In genomic region chr3L:14220611-14221497, dm6 we compare ENCODE assay signal across 1 fruit fly cellular context.
TF ChIP-seq lines count a peak whose summit lies in the region.

No protein-coding gene starts in this region.

TF ChIP-seq in whole organism, embryonic, 481 proteins besides CTCF, POLR2A, EP300 and RAD21 (continued from another document):
- TF ChIP-seq dm (GFP tag; optimal IDR thresholded peaks at IDR 0.05; lab: Kevin White, UChicago): no peak
- peak; percentile 9 for TF ChIP-seq CG1603 (tag; optimal IDR thresholded peaks at IDR 0.05; lab: Kevin White, UChicago)
- no peak for TF ChIP-seq CG32767 (GFP tag; IDR thresholded peaks at IDR 0.05; lab: Robert Waterston, UW)
- TF ChIP-seq Trl (optimal IDR thresholded peaks at IDR 0.05; lab: Kevin White, UChicago): peak; percentile 51 to 86
- no peak for TF ChIP-seq Trl (GFP tag; optimal IDR thresholded peaks at IDR 0.05; lab: Kevin White, UChicago)
- peak; percentile 83 for TF ChIP-seq sd (tag; optimal IDR thresholded peaks at IDR 0.05; lab: Kevin White, UChicago)
- TF ChIP-seq zfh1 (GFP tag; IDR thresholded peaks at IDR 0.05; lab: Robert Waterston, UW): 0 out of 3 replicates have a peak, but pooled peaks have one; percentile 12
- TF ChIP-seq ERR (GFP tag; optimal IDR thresholded peaks at IDR 0.05; lab: Kevin White, UChicago): peak; percentile 5
- no peak for TF ChIP-seq chif (GFP tag; optimal IDR thresholded peaks at IDR 0.05; lab: Kevin White, UChicago)
- peak; percentile 61 for TF ChIP-seq stwl (tag; optimal IDR thresholded peaks at IDR 0.05; lab: Kevin White, UChicago)
- peak; percentile 83 for TF ChIP-seq CG8290 (GFP tag; optimal IDR thresholded peaks at IDR 0.05; lab: Kevin White, UChicago)
- TF ChIP-seq CG8290 (tag; optimal IDR thresholded peaks at IDR 0.05; lab: Kevin White, UChicago): peak in 1 of 2 experiments; percentile 34
- TF ChIP-seq CG12769 (tag; optimal IDR thresholded peaks at IDR 0.05; lab: Kevin White, UChicago): peak; percentile 75
- TF ChIP-seq NC2α (GFP tag; optimal IDR thresholded peaks at IDR 0.05; lab: Kevin White, UChicago): no peak
- no peak for TF ChIP-seq CG9437 (GFP tag; optimal IDR thresholded peaks at IDR 0.05; lab: Kevin White, UChicago)
- peak; percentile 9 for TF ChIP-seq HmgZ (tag; optimal IDR thresholded peaks at IDR 0.05; lab: Kevin White, UChicago)
- TF ChIP-seq Neu2 (GFP tag; optimal IDR thresholded peaks at IDR 0.05; lab: Kevin White, UChicago; ENCODE audit: borderline replicate concordance): peak; percentile 93
- peak; percentile 20; the same call in 1 of the 3 replicates for TF ChIP-seq HLH4C (GFP tag; IDR thresholded peaks at IDR 0.05; lab: Robert Waterston, UW; ENCODE audit: partially characterized antibody)
- TF ChIP-seq nerfin-1 (tag; optimal IDR thresholded peaks at IDR 0.05; lab: Kevin White, UChicago): peak; percentile 3
- peak; percentile 78 for TF ChIP-seq ewg (GFP tag; optimal IDR thresholded peaks at IDR 0.05; lab: Kevin White, UChicago)
- TF ChIP-seq CG34376 (GFP tag; optimal IDR thresholded peaks at IDR 0.05; lab: Kevin White, UChicago): peak; percentile 39
- peak; percentile 27 for TF ChIP-seq CG10543 (GFP tag; optimal IDR thresholded peaks at IDR 0.05; lab: Kevin White, UChicago)
- TF ChIP-seq Pdp1 (GFP tag; optimal IDR thresholded peaks at IDR 0.05; lab: Kevin White, UChicago): peak in 1 of 2 experiments; percentile 2
- 0 out of 4 replicates have a peak, but pooled peaks have one; percentile 27 for TF ChIP-seq chinmo (GFP tag; IDR thresholded peaks at IDR 0.05; lab: Robert Waterston, UW; ENCODE audit: partially characterized antibody)
- TF ChIP-seq CG13123 (GFP tag; optimal IDR thresholded peaks at IDR 0.05; lab: Kevin White, UChicago): no peak
- no peak for TF ChIP-seq CG2712 (tag; optimal IDR thresholded peaks at IDR 0.05; lab: Kevin White, UChicago)
- no peak for TF ChIP-seq usp (GFP tag; optimal IDR thresholded peaks at IDR 0.05; lab: Kevin White, UChicago)
- TF ChIP-seq pita (GFP tag; optimal IDR thresholded peaks at IDR 0.05; lab: Kevin White, UChicago): peak; percentile 12
- TF ChIP-seq Xrp1 (GFP tag; IDR thresholded peaks at IDR 0.05; lab: Robert Waterston, UW): no peak
